Fruit fly (Drosophila melanogaster) whole organism, embryonic: ENCODE measurements around the gene CG43610.

Source experiments
- Adf1 ChIP-seq: fragments of 200-800 bp; sonication (Bioruptor generic); IDR thresholded peaks from 2 replicates; pipeline ENCODE4 v1.3.6; 2022; ENCODE audit warnings: missing biosample characterization, missing genetic modification characterization
- CG10147 ChIP-seq: fragments of 200-800 bp; sonication (Bioruptor generic); optimal IDR thresholded peaks from 2 replicates; lab custom pipeline; 2019; ENCODE audit warnings: missing biosample characterization, mild to moderate bottlenecking, missing genetic modification characterization, moderate library complexity
- CG11504 ChIP-seq: fragments of 200-800 bp; sonication (Bioruptor generic); optimal IDR thresholded peaks from 3 replicates; lab custom pipeline; 2019; ENCODE audit warnings: missing biosample characterization, mild to moderate bottlenecking, missing genetic modification characterization, moderate library complexity
- CG11696 ChIP-seq: fragments of 200-800 bp; sonication (Bioruptor generic); IDR thresholded peaks from 2 replicates; pipeline ENCODE4 v1.3.6; 2022; ENCODE audit warnings: missing biosample characterization, missing genetic modification characterization
- CG11723 ChIP-seq: fragments of 200-800 bp; sonication (Bioruptor generic); optimal IDR thresholded peaks from 2 replicates; lab custom pipeline; 2017; ENCODE audit warnings: missing biosample characterization, mild to moderate bottlenecking, missing genetic modification characterization
- CG12236 ChIP-seq: fragments of 200-800 bp; sonication (Bioruptor generic); optimal IDR thresholded peaks from 2 replicates; lab custom pipeline; 2016; ENCODE audit warnings: missing biosample characterization, missing genetic modification characterization
- CG12391 ChIP-seq: fragments of 200-800 bp; sonication (Bioruptor generic); optimal IDR thresholded peaks from 3 replicates; lab custom pipeline; 2018; ENCODE audit warnings: missing biosample characterization, mild to moderate bottlenecking, missing genetic modification characterization, moderate library complexity
- CG14860 ChIP-seq: fragments of 200-800 bp; sonication (Bioruptor generic); IDR thresholded peaks from 3 replicates; pipeline ENCODE4 v1.3.6; 2022; ENCODE audit warnings: missing biosample characterization, missing genetic modification characterization; ENCODE audit not compliant: partially characterized antibody
- CG16815 ChIP-seq: fragments of 200-800 bp; sonication (Bioruptor generic); optimal IDR thresholded peaks from 3 replicates; lab custom pipeline; 2017; ENCODE audit warnings: missing biosample characterization, mild to moderate bottlenecking, missing genetic modification characterization
- CG17359 ChIP-seq: fragments of 200-800 bp; sonication (Bioruptor generic); optimal IDR thresholded peaks from 3 replicates; lab custom pipeline; 2018; ENCODE audit warnings: missing biosample characterization, mild to moderate bottlenecking, missing genetic modification characterization, moderate library complexity
- CG17829 ChIP-seq: fragments of 200-800 bp; optimal IDR thresholded peaks from 2 replicates; lab custom pipeline; 2019; ENCODE audit warnings: missing biosample characterization, mild to moderate bottlenecking, missing genetic modification characterization, moderate library complexity
- CG18011 ChIP-seq: fragments of 200-800 bp; sonication (Bioruptor generic); optimal IDR thresholded peaks from 2 replicates; lab custom pipeline; 2017; ENCODE audit warnings: missing biosample characterization, missing genetic modification characterization, mild to moderate bottlenecking, moderate library complexity, missing genotype
- CG2875 ChIP-seq: fragments of 200-800 bp; sonication (Bioruptor generic); optimal IDR thresholded peaks from 2 replicates; lab custom pipeline; 2017; ENCODE audit warnings: missing biosample characterization, mild to moderate bottlenecking, missing genetic modification characterization, missing genetic modification reagents
- CG31441 ChIP-seq: fragments of 200-800 bp; sonication (Bioruptor generic); IDR thresholded peaks from 2 replicates; pipeline ENCODE4 v1.3.6; 2022; ENCODE audit warnings: missing biosample characterization, missing genetic modification characterization
- CG32767 ChIP-seq: fragments of 200-800 bp; sonication (Bioruptor generic); IDR thresholded peaks from 2 replicates; pipeline ENCODE4 v1.3.6; 2022; ENCODE audit warnings: missing biosample characterization, missing genetic modification characterization
- CG4404 ChIP-seq: fragments of 200-800 bp; sonication (Bioruptor generic); IDR thresholded peaks from 2 replicates; pipeline ENCODE4 v1.3.6; 2022; ENCODE audit warnings: missing biosample characterization, missing genetic modification characterization
- CG4707 ChIP-seq: fragments of 200-800 bp; sonication (Bioruptor generic); optimal IDR thresholded peaks from 2 replicates; lab custom pipeline; 2018; ENCODE audit warnings: missing biosample characterization, mild to moderate bottlenecking, missing genetic modification characterization, moderate library complexity
- CG5245 ChIP-seq: fragments of 200-800 bp; sonication (Bioruptor generic); optimal IDR thresholded peaks from 3 replicates; lab custom pipeline; 2016; ENCODE audit warnings: missing biosample characterization, missing genetic modification characterization
- CG8359 ChIP-seq: fragments of 200-800 bp; sonication (Bioruptor generic); optimal IDR thresholded peaks from 2 replicates; lab custom pipeline; 2017; ENCODE audit warnings: missing biosample characterization, mild to moderate bottlenecking, missing genetic modification characterization, borderline replicate concordance
- CHES-1-like ChIP-seq: fragments of 200-800 bp; sonication (Bioruptor generic); optimal IDR thresholded peaks from 2 replicates; lab custom pipeline; 2016; ENCODE audit warnings: missing biosample characterization, missing genetic modification characterization
- Dad ChIP-seq: fragments of 200-800 bp; sonication (Bioruptor generic); optimal IDR thresholded peaks from 3 replicates; lab custom pipeline; 2016; ENCODE audit warnings: missing biosample characterization, missing genetic modification characterization
- Dip2 ChIP-seq: fragments of 200-800 bp; sonication (Bioruptor generic); IDR thresholded peaks from 2 replicates; pipeline ENCODE4 v1.3.6; 2022; ENCODE audit warnings: missing biosample characterization, missing genetic modification characterization
- Hmr ChIP-seq: fragments of 200-800 bp; sonication (Bioruptor generic); optimal IDR thresholded peaks from 3 replicates; lab custom pipeline; 2017; ENCODE audit warnings: mild to moderate bottlenecking, missing biosample characterization, missing genetic modification reagents, missing genetic modification characterization
- Hr3 ChIP-seq: fragments of 200-800 bp; sonication (Bioruptor generic); optimal IDR thresholded peaks from 3 replicates; lab custom pipeline; 2016; ENCODE audit warnings: missing biosample characterization, missing genetic modification characterization
- Hsf ChIP-seq: fragments of 200-800 bp; sonication (Bioruptor generic); optimal IDR thresholded peaks from 3 replicates; lab custom pipeline; 2016; ENCODE audit warnings: missing biosample characterization, missing genetic modification characterization
- MBD-R2 ChIP-seq: fragments of 200-800 bp; sonication (Bioruptor generic); IDR thresholded peaks from 2 replicates; pipeline ENCODE4 v1.3.6; 2022; ENCODE audit warnings: missing biosample characterization, missing genetic modification characterization
- MESR4 ChIP-seq: fragments of 200-800 bp; sonication (Bioruptor generic); optimal IDR thresholded peaks from 2 replicates; lab custom pipeline; 2018; ENCODE audit warnings: missing biosample characterization, mild to moderate bottlenecking, missing genetic modification characterization, moderate library complexity
- Oli ChIP-seq: fragments of 200-800 bp; sonication (Bioruptor generic); optimal IDR thresholded peaks from 2 replicates; lab custom pipeline; 2018; ENCODE audit warnings: missing biosample characterization, mild to moderate bottlenecking, missing genetic modification characterization, moderate library complexity
- ase ChIP-seq: fragments of 200-800 bp; sonication (Bioruptor generic); IDR thresholded peaks from 3 replicates; pipeline ENCODE4 v1.3.6; 2022; ENCODE audit warnings: missing biosample characterization, missing genetic modification characterization
- bab2 ChIP-seq: fragments of 200-800 bp; sonication (Bioruptor generic); optimal IDR thresholded peaks from 2 replicates; lab custom pipeline; 2016; ENCODE audit warnings: missing biosample characterization, missing genetic modification characterization
- chif ChIP-seq, 2 experiments: fragments of 200-800 bp; sonication (Bioruptor generic); optimal IDR thresholded peaks; 3 replicates each; lab custom pipeline; 2016; ENCODE audit warnings: missing biosample characterization in 2 of 2, missing genetic modification characterization in 2 of 2
- cwo ChIP-seq: fragments of 200-800 bp; sonication (Bioruptor generic); optimal IDR thresholded peaks from 3 replicates; lab custom pipeline; 2017; ENCODE audit warnings: missing biosample characterization, missing genetic modification characterization, mild to moderate bottlenecking, moderate library complexity, missing genetic modification reagents
- dati ChIP-seq: fragments of 200-800 bp; sonication (Bioruptor generic); IDR thresholded peaks from 2 replicates; pipeline ENCODE4 v1.3.6; 2022; ENCODE audit warnings: missing biosample characterization, missing genetic modification characterization
- esg ChIP-seq: fragments of 200-800 bp; sonication (Bioruptor generic); conservative IDR thresholded peaks from 2 replicates; pipeline ENCODE4 v1.3.6; 2022; ENCODE audit warnings: missing biosample characterization, missing genetic modification characterization
- ewg ChIP-seq: fragments of 200-800 bp; sonication (Bioruptor generic); optimal IDR thresholded peaks from 3 replicates; lab custom pipeline; 2017; ENCODE audit warnings: mild to moderate bottlenecking, missing biosample characterization, missing genetic modification reagents, missing genetic modification characterization
- gro ChIP-seq: fragments of 200-800 bp; sonication (Bioruptor generic); optimal IDR thresholded peaks from 2 replicates; lab custom pipeline; 2016; ENCODE audit warnings: missing biosample characterization, missing genetic modification characterization
- gsb ChIP-seq: fragments of 200-800 bp; sonication (Bioruptor generic); IDR thresholded peaks from 2 replicates; pipeline ENCODE4 v1.3.6; 2022; ENCODE audit warnings: missing biosample characterization, missing genetic modification characterization
- knrl ChIP-seq: fragments of 200-800 bp; sonication (Bioruptor generic); IDR thresholded peaks from 3 replicates; pipeline ENCODE4 v1.3.6; 2022; ENCODE audit warnings: missing biosample characterization, missing genetic modification characterization; ENCODE audit not compliant: partially characterized antibody
- luna ChIP-seq: fragments of 200-800 bp; sonication (Bioruptor generic); optimal IDR thresholded peaks from 2 replicates; lab custom pipeline; 2016; ENCODE audit warnings: missing biosample characterization, missing genetic modification characterization
- org-1 ChIP-seq: fragments of 200-800 bp; sonication (Bioruptor generic); optimal IDR thresholded peaks from 2 replicates; lab custom pipeline; 2017; ENCODE audit warnings: missing biosample characterization, missing genetic modification characterization
- otp ChIP-seq: fragments of 200-800 bp; sonication (Bioruptor generic); IDR thresholded peaks from 3 replicates; pipeline ENCODE4, ENCODE4 v1.3.6; 2022; ENCODE audit warnings: missing biosample characterization, missing genetic modification characterization
- pan ChIP-seq, 4 experiments: fragments of >200 bp in 3 of 4; fragments of 200-800 bp in 1 of 4; sonication (Bioruptor generic) in 1 of 4; optimal IDR thresholded peaks in 3 of 4; IDR thresholded peaks in 1 of 4; 2 replicates each; pipeline versions ENCODE4 v1.3.6 to Lab custom; 2017 to 2022; ENCODE audit warnings: missing biosample characterization in 2 of 4, missing genetic modification characterization in 2 of 4, mixed read lengths in 1 of 4
- psq ChIP-seq: fragments of 200-800 bp; sonication (Bioruptor generic); optimal IDR thresholded peaks from 2 replicates; lab custom pipeline; 2017; ENCODE audit warnings: missing biosample characterization, missing genetic modification characterization
- slou ChIP-seq: fragments of 200-800 bp; sonication (Bioruptor generic); optimal IDR thresholded peaks from 3 replicates; lab custom pipeline; 2016; ENCODE audit warnings: missing biosample characterization, missing genetic modification characterization
- sob ChIP-seq: fragments of 200-800 bp; sonication (Bioruptor generic); IDR thresholded peaks from 2 replicates; pipeline ENCODE4 v1.3.6; 2022; ENCODE audit warnings: missing biosample characterization, missing genetic modification characterization
- sqz ChIP-seq: fragments of 200-800 bp; sonication (Bioruptor generic); optimal IDR thresholded peaks from 3 replicates; lab custom pipeline; 2018; ENCODE audit warnings: missing biosample characterization, mild to moderate bottlenecking, missing genetic modification characterization
- tap ChIP-seq: fragments of 200-800 bp; optimal IDR thresholded peaks from 3 replicates; lab custom pipeline; 2019; ENCODE audit warnings: missing biosample characterization, mild to moderate bottlenecking, missing genetic modification characterization, moderate library complexity
- trh ChIP-seq: fragments of 200-800 bp; sonication (Bioruptor generic); optimal IDR thresholded peaks from 2 replicates; lab custom pipeline; 2016; ENCODE audit warnings: missing biosample characterization, missing genetic modification characterization
- zen2 ChIP-seq: fragments of 200-800 bp; sonication (Bioruptor generic); IDR thresholded peaks from 3 replicates; pipeline ENCODE4 v1.3.6; 2022; ENCODE audit warnings: missing biosample characterization, missing genetic modification characterization; ENCODE audit not compliant: partially characterized antibody
- zfh1 ChIP-seq: fragments of 200-800 bp; sonication (Bioruptor generic); IDR thresholded peaks from 3 replicates; pipeline ENCODE4 v1.3.6; 2022; ENCODE audit warnings: missing biosample characterization, missing genetic modification characterization

Gene CG43610

DNA sequence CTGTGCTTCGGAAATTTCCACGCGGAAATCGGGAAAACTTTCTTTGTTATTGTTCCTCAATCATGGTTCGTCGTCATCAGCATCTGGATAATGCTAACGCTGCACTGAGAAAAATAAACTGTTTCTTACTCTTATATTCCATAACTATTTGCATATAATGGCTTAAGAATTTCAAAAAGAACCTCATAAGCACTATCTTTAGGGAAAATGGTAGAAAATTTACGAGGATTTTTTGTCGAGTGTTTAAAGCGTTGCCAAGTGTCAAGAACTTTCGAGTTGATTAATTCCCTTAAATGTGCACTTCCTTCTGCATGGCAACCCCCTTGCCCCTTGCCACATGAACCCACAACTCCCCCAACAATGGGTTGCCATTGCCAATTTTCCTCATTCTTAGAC, 11.0 kb upstream of the CG43610 start (continued):
- TF ChIP-seq Adf1 (GFP tag; lab: Robert Waterston, UW): no peak
- TF ChIP-seq CG5245 (GFP tag; lab: Kevin White, UChicago): no peak
- TF ChIP-seq cwo (GFP tag; lab: Kevin White, UChicago): no peak
- no peak for TF ChIP-seq CG4707 (GFP tag; lab: Kevin White, UChicago)
- peak; percentile 9 for TF ChIP-seq org-1 (GFP tag; lab: Kevin White, UChicago)
- peak; percentile 56 for TF ChIP-seq luna (GFP tag; lab: Kevin White, UChicago)
- no peak for TF ChIP-seq CG18011 (GFP tag; lab: Kevin White, UChicago)
- TF ChIP-seq zen2 (GFP tag; lab: Robert Waterston, UW): no peak
- TF ChIP-seq CG11696 (GFP tag; lab: Robert Waterston, UW): no peak
- no peak for TF ChIP-seq sob (GFP tag; lab: Robert Waterston, UW)
- TF ChIP-seq chif (GFP tag; optimal IDR thresholded peaks at IDR 0.05; lab: Kevin White, UChicago): peak; percentile 46 to 81
- peak; percentile 18 for TF ChIP-seq tap (tag; lab: Kevin White, UChicago)
- peak; percentile 62 for TF ChIP-seq dati (GFP tag; lab: Robert Waterston, UW)
- peak; percentile 4 for TF ChIP-seq CG10147 (GFP tag; lab: Kevin White, UChicago)
- TF ChIP-seq CG11723 (GFP tag; lab: Kevin White, UChicago): no peak
- no peak for TF ChIP-seq CG14860 (GFP tag; lab: Robert Waterston, UW)
- no peak for TF ChIP-seq sqz
- TF ChIP-seq CG12391 (tag; lab: Kevin White, UChicago): peak; percentile 44
- TF ChIP-seq bab2 (GFP tag; lab: Kevin White, UChicago): peak; percentile 43
- no peak for TF ChIP-seq trh
- TF ChIP-seq otp (GFP tag; lab: Robert Waterston, UW): peak; percentile 20; the same call in 1 of the 3 replicates
- TF ChIP-seq ase (GFP tag; lab: Robert Waterston, UW): 0 out of 3 replicates have a peak, but pooled peaks have one; percentile 50
- peak; percentile 45 for TF ChIP-seq CG2875
- no peak for TF ChIP-seq knrl
- no peak for TF ChIP-seq MBD-R2
- peak; percentile 47 for TF ChIP-seq CG11504 (tag; lab: Kevin White, UChicago)
- TF ChIP-seq pan (optimal IDR thresholded peaks at IDR 0.05; lab: Kevin White, UChicago): no peak
- peak in 1 of 2 experiments; percentile 57 for TF ChIP-seq pan (GFP tag; optimal IDR thresholded peaks at IDR 0.05 in 1 of 2, IDR thresholded peaks at IDR 0.05 in 1 of 2)
- TF ChIP-seq Hr3 (GFP tag; lab: Kevin White, UChicago): peak; percentile 13
- no peak for TF ChIP-seq CG4404
- TF ChIP-seq CG8359: no peak
- TF ChIP-seq CG17359 (tag; lab: Kevin White, UChicago): peak; percentile 68
- no peak for TF ChIP-seq ewg (GFP tag; lab: Kevin White, UChicago)
- peak; percentile 15 for TF ChIP-seq slou (GFP tag; lab: Kevin White, UChicago)
- TF ChIP-seq gro (GFP tag; lab: Kevin White, UChicago): no peak
- peak; percentile 45 for TF ChIP-seq CG17829 (tag; lab: Kevin White, UChicago)
- peak; percentile 56; the same call in 2 of the 3 replicates for TF ChIP-seq zfh1 (GFP tag; lab: Robert Waterston, UW)
- TF ChIP-seq Hmr (GFP tag; lab: Kevin White, UChicago): no peak
- peak; percentile 60 for TF ChIP-seq Hsf (GFP tag; lab: Kevin White, UChicago)
- TF ChIP-seq MESR4 (GFP tag; lab: Kevin White, UChicago): no peak
- TF ChIP-seq Oli: peak; percentile 75
- no peak for TF ChIP-seq CG12236
- TF ChIP-seq Dip2 (GFP tag; lab: Robert Waterston, UW): no peak
- no peak for TF ChIP-seq CG16815
- peak; percentile 67 for TF ChIP-seq CG31441 (GFP tag; lab: Robert Waterston, UW)
- no peak for TF ChIP-seq esg (GFP tag; lab: Robert Waterston, UW)
- TF ChIP-seq psq (GFP tag; lab: Kevin White, UChicago): no peak
- no peak for TF ChIP-seq CHES-1-like (GFP tag; lab: Kevin White, UChicago)
- TF ChIP-seq Dad (GFP tag; lab: Kevin White, UChicago): peak; percentile 36
- peak; percentile 9; the same call in 1 of the 2 replicates for TF ChIP-seq CG32767 (GFP tag; lab: Robert Waterston, UW)
- TF ChIP-seq gsb (GFP tag; lab: Robert Waterston, UW): no peak
